Worm (Caenorhabditis elegans): Measurements from ENCODE around the gene erd-2.2.

DNA sequence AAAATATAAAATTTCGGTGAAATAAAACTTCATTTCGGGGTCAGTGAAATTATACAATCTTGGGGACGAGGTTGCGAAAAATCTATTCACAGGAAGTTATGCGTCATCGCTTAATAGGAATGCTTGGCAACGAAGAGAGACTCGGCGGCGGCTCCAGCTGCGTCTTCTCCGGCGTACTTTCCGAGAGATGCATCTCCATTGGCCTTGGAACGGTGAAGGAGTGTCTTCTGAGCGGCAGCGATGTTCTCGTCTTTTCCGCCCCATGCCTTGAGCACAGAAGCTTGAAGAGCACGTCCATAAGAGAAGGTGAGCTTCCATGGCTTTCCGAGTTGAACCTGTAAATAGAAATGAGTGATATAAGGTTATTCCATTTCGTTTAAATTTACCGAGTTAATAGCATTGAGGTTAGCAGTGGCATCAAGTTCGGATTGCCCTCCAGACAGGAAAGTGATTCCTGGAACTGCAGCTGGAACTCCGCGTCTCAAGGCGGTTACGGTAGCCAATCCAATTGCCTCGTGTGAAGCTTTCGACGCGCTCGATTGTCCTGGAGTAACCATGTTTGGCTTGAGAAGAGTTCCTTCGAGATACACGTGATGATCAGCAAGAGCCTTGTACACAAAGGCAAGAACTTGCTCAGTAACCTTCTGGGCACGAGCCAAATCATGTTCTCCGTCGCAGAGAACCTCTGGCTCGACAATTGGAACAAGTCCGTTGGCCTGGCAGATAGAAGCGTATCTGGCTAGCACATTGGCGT, 32.0 kb upstream of the erd-2.2 start:
- TF ChIP-seq B0310.2 (tag; optimal IDR thresholded peaks at IDR 0.05) = no peak
- no peak for TF ChIP-seq ama-1 (optimal IDR thresholded peaks at IDR 0.05)
- TF ChIP-seq flt-1 (GFP tag; IDR thresholded peaks at IDR 0.05) = no peak
- TF ChIP-seq aly-1 (tag; optimal IDR thresholded peaks at IDR 0.05) = no peak

All from whole organism, early embryonic.